Worm (Caenorhabditis elegans) whole organism, young adult: ENCODE data around the gene pho-6.

Experiments
- F22D6.2 ChIP-seq: sonication (generic microtip); optimal IDR thresholded peaks from 2 replicates; lab custom pipeline; 2016; ENCODE audit warnings: mild to moderate bottlenecking, missing genetic modification characterization, missing compliant biosample characterization
- F49E8.2 ChIP-seq: sonication (generic microtip); optimal IDR thresholded peaks from 3 replicates; lab custom pipeline; 2017; ENCODE audit warnings: missing genetic modification characterization, mild to moderate bottlenecking, missing compliant biosample characterization, antibody characterized with exemption, moderate library complexity; ENCODE audit not compliant: insufficient read depth
- ceh-27 ChIP-seq: fragments of 200-800 bp; sonication (Bioruptor generic); optimal IDR thresholded peaks from 2 replicates; lab custom pipeline; 2018; ENCODE audit warnings: mild to moderate bottlenecking, missing genetic modification characterization, moderate library complexity, missing compliant biosample characterization
- dpff-1 ChIP-seq: sonication (generic microtip); optimal IDR thresholded peaks from 2 replicates; lab custom pipeline; 2017; ENCODE audit warnings: mild to moderate bottlenecking, missing genetic modification characterization, missing compliant biosample characterization
- mes-4 ChIP-seq: sonication (generic microtip); optimal IDR thresholded peaks from 2 replicates; lab custom pipeline; 2016; ENCODE audit warnings: missing genotype, missing genetic modification characterization, missing compliant biosample characterization
- nfya-1 ChIP-seq: sonication (generic microtip); optimal IDR thresholded peaks from 2 replicates; lab custom pipeline; 2017; ENCODE audit warnings: antibody characterized with exemption, missing compliant biosample characterization, missing genetic modification characterization, borderline replicate concordance; ENCODE audit not compliant: insufficient read depth
- nfya-2 ChIP-seq: fragments of 200-800 bp; sonication (Bioruptor generic); IDR thresholded peaks from 2 replicates; pipeline ENCODE4 v1.3.6; 2022; ENCODE audit warnings: missing genetic modification reagents, missing genetic modification characterization, missing compliant biosample characterization
- snpc-4 ChIP-seq, 5 experiments: fragments of 150-350 bp in 1 of 5; sonication (generic microtip) in 4 of 5; optimal IDR thresholded peaks; 2 replicates each; lab custom pipeline; 2014 to 2018; ENCODE audit warnings: missing genetic modification characterization in 5 of 5, missing biosample characterization in 3 of 5, antibody characterized with exemption in 2 of 5, mild to moderate bottlenecking in 2 of 5, missing compliant biosample characterization in 2 of 5, missing genotype in 2 of 5, moderate library complexity in 2 of 5, missing genetic modification reagents in 1 of 5
- unc-62 ChIP-seq: fragments of 150-350 bp; optimal IDR thresholded peaks from 2 replicates; lab custom pipeline; 2014; ENCODE audit warnings: missing biosample characterization, missing genetic modification reagents, missing genetic modification characterization

DNA sequence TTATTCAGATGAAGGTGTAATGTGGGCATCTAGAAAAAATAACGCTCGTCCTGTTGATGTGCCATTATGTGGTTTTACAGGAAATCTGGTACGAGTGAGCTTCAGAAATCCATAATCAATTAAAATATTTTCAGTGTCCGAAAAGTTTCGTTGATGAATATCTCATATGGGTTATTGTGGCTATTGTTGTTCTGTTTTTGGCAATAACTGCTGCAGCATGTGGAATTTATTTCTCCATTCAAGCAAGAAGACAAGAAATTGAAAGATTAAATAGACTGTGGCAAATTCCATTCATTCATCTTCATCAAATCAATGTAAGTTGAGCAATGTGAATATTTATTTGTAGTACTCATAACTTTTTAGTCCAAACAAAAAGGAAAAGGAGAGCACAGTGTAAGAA, 5.0 kb downstream of the pho-6 start:
- no peak for TF ChIP-seq mes-4 (tag; lab: Kevin White, UChicago)
- TF ChIP-seq nfya-1 (tag; lab: Kevin White, UChicago) = no peak
- no peak for TF ChIP-seq unc-62 (GFP tag; lab: Kevin White, UChicago)
- TF ChIP-seq nfya-2 (GFP tag; lab: Robert Waterston, UW) = no peak
- TF ChIP-seq ceh-27 (GFP tag; lab: Kevin White, UChicago) = no peak
- TF ChIP-seq F49E8.2 (tag; lab: Kevin White, UChicago) = no peak
- no peak for TF ChIP-seq dpff-1 (tag; lab: Kevin White, UChicago)
- no peak for TF ChIP-seq F22D6.2
- no peak for TF ChIP-seq snpc-4 (GFP tag; optimal IDR thresholded peaks at IDR 0.05; lab: Kevin White, UChicago)
- TF ChIP-seq snpc-4 (tag; optimal IDR thresholded peaks at IDR 0.05; lab: Kevin White, UChicago) = no peak
